Fruit fly (Drosophila melanogaster) whole organism, embryonic: ENCODE data around the gene CG11811.

Source experiments
- Ada2b ChIP-seq: fragments of 200-800 bp; sonication (Bioruptor generic); IDR thresholded peaks from 2 replicates; pipeline ENCODE4 v1.3.6; 2022; ENCODE audit warnings: missing biosample characterization, missing genetic modification characterization
- Atf3 ChIP-seq: fragments of 200-800 bp; sonication (Bioruptor generic); optimal IDR thresholded peaks from 3 replicates; lab custom pipeline; 2016; ENCODE audit warnings: missing biosample characterization, missing genetic modification characterization
- Blimp-1 ChIP-seq: fragments of 200-800 bp; sonication (Bioruptor generic); optimal IDR thresholded peaks from 3 replicates; lab custom pipeline; 2018; ENCODE audit warnings: missing biosample characterization, missing genetic modification characterization, mild to moderate bottlenecking, moderate library complexity, missing genetic modification reagents
- CG11247 ChIP-seq: fragments of 200-800 bp; sonication (Bioruptor generic); IDR thresholded peaks from 2 replicates; pipeline ENCODE4 v1.3.6; 2022; ENCODE audit warnings: missing biosample characterization, missing genetic modification characterization
- CG1233 ChIP-seq: fragments of 200-800 bp; sonication (Bioruptor generic); optimal IDR thresholded peaks from 4 replicates; lab custom pipeline; 2018; ENCODE audit warnings: missing biosample characterization, mild to moderate bottlenecking, missing genetic modification characterization
- CG13624 ChIP-seq: fragments of 200-800 bp; sonication (Bioruptor generic); optimal IDR thresholded peaks from 2 replicates; lab custom pipeline; 2016; ENCODE audit warnings: missing biosample characterization, missing genetic modification characterization
- CG14014 ChIP-seq: fragments of 200-800 bp; sonication (Bioruptor generic); IDR thresholded peaks from 2 replicates; pipeline ENCODE4 v1.3.6; 2022; ENCODE audit warnings: missing biosample characterization, missing genetic modification characterization
- CG15514 ChIP-seq: fragments of 200-800 bp; sonication (Bioruptor generic); optimal IDR thresholded peaks from 3 replicates; lab custom pipeline; 2017; ENCODE audit warnings: missing biosample characterization, missing genetic modification characterization, mild to moderate bottlenecking, moderate library complexity, missing genetic modification reagents
- CG1602 ChIP-seq: fragments of 200-800 bp; sonication (Bioruptor generic); optimal IDR thresholded peaks from 3 replicates; lab custom pipeline; 2016; ENCODE audit warnings: missing biosample characterization, missing genetic modification characterization
- CG18476 ChIP-seq: fragments of 200-800 bp; sonication (Bioruptor generic); optimal IDR thresholded peaks from 2 replicates; lab custom pipeline; 2016; ENCODE audit warnings: missing biosample characterization, mild to moderate bottlenecking, missing genetic modification characterization
- CG2199 ChIP-seq: fragments of 200-800 bp; sonication (Bioruptor generic); IDR thresholded peaks from 3 replicates; pipeline ENCODE4 v1.3.6; 2022; ENCODE audit warnings: missing biosample characterization, missing genetic modification characterization
- CG4730 ChIP-seq: fragments of 200-800 bp; sonication (Bioruptor generic); IDR thresholded peaks from 2 replicates; pipeline ENCODE4 v1.3.6; 2022; ENCODE audit warnings: missing biosample characterization, missing genetic modification characterization
- CG5245 ChIP-seq: fragments of 200-800 bp; sonication (Bioruptor generic); optimal IDR thresholded peaks from 3 replicates; lab custom pipeline; 2016; ENCODE audit warnings: missing biosample characterization, missing genetic modification characterization
- CG7745 ChIP-seq: fragments of 200-800 bp; sonication (Bioruptor generic); optimal IDR thresholded peaks from 2 replicates; lab custom pipeline; 2018; ENCODE audit warnings: missing biosample characterization, mild to moderate bottlenecking, missing genetic modification characterization, moderate library complexity
- D19A ChIP-seq: fragments of 200-800 bp; optimal IDR thresholded peaks from 3 replicates; lab custom pipeline; 2019; ENCODE audit warnings: missing biosample characterization, mild to moderate bottlenecking, missing genetic modification characterization, moderate library complexity
- Jarid2 ChIP-seq: fragments of 200-800 bp; sonication (Bioruptor generic); optimal IDR thresholded peaks from 3 replicates; lab custom pipeline; 2017; ENCODE audit warnings: mild to moderate bottlenecking, missing biosample characterization, missing genetic modification reagents, missing genetic modification characterization
- MBD-R2 ChIP-seq: fragments of 200-800 bp; sonication (Bioruptor generic); IDR thresholded peaks from 2 replicates; pipeline ENCODE4 v1.3.6; 2022; ENCODE audit warnings: missing biosample characterization, missing genetic modification characterization
- Max ChIP-seq: fragments of 200-800 bp; sonication (Bioruptor generic); optimal IDR thresholded peaks from 2 replicates; lab custom pipeline; 2016; ENCODE audit warnings: missing biosample characterization, mild to moderate bottlenecking, missing genetic modification characterization
- Myb ChIP-seq: fragments of 200-800 bp; sonication (Bioruptor generic); optimal IDR thresholded peaks from 2 replicates; lab custom pipeline; 2016; ENCODE audit warnings: missing biosample characterization, missing genetic modification characterization
- NC2β ChIP-seq: fragments of 200-800 bp; sonication (Bioruptor generic); optimal IDR thresholded peaks from 2 replicates; lab custom pipeline; 2016; ENCODE audit warnings: missing biosample characterization, missing genetic modification characterization
- NK7.1 ChIP-seq: fragments of 200-800 bp; sonication (Bioruptor generic); optimal IDR thresholded peaks from 3 replicates; lab custom pipeline; 2016; ENCODE audit warnings: missing biosample characterization, missing genetic modification characterization
- Nf-YC ChIP-seq: fragments of 200-800 bp; optimal IDR thresholded peaks from 3 replicates; lab custom pipeline; 2019; ENCODE audit warnings: missing biosample characterization, mild to moderate bottlenecking, missing genetic modification characterization, moderate library complexity
- Oli ChIP-seq: fragments of 200-800 bp; sonication (Bioruptor generic); optimal IDR thresholded peaks from 2 replicates; lab custom pipeline; 2018; ENCODE audit warnings: missing biosample characterization, mild to moderate bottlenecking, missing genetic modification characterization, moderate library complexity
- Side ChIP-seq: fragments of 200-800 bp; sonication (Bioruptor generic); optimal IDR thresholded peaks from 2 replicates; lab custom pipeline; 2016; ENCODE audit warnings: missing biosample characterization, missing genetic modification characterization
- Trl ChIP-seq, 3 experiments: fragments of >200 bp in 2 of 3; fragments of 200-800 bp in 1 of 3; sonication (Bioruptor generic) in 1 of 3; optimal IDR thresholded peaks; 2 replicates in 1 of 3; 3 replicates in 2 of 3; lab custom pipeline; 2016 to 2017; ENCODE audit warnings: missing biosample characterization in 1 of 3, missing genetic modification characterization in 1 of 3
- Xbp1 ChIP-seq: fragments of 200-800 bp; sonication (Bioruptor generic); optimal IDR thresholded peaks from 3 replicates; lab custom pipeline; 2016; ENCODE audit warnings: missing biosample characterization, mild to moderate bottlenecking, missing genetic modification characterization
- ab ChIP-seq: fragments of 200-800 bp; sonication (Bioruptor generic); optimal IDR thresholded peaks from 2 replicates; lab custom pipeline; 2016; ENCODE audit warnings: missing biosample characterization, missing genetic modification characterization
- ac ChIP-seq: fragments of 200-800 bp; sonication (Bioruptor generic); optimal IDR thresholded peaks from 3 replicates; lab custom pipeline; 2017; ENCODE audit warnings: missing biosample characterization, mild to moderate bottlenecking, missing genetic modification characterization
- ato ChIP-seq: fragments of 200-800 bp; sonication (Bioruptor generic); IDR thresholded peaks from 2 replicates; pipeline ENCODE4 v1.3.6; 2022; ENCODE audit warnings: missing biosample characterization, missing genetic modification characterization; ENCODE audit not compliant: partially characterized antibody
- bowl ChIP-seq: fragments of 200-800 bp; sonication (Bioruptor generic); IDR thresholded peaks from 2 replicates; pipeline ENCODE4 v1.3.6; 2022; ENCODE audit warnings: missing biosample characterization, missing genetic modification characterization
- cwo ChIP-seq: fragments of 200-800 bp; sonication (Bioruptor generic); optimal IDR thresholded peaks from 3 replicates; lab custom pipeline; 2017; ENCODE audit warnings: missing biosample characterization, missing genetic modification characterization, mild to moderate bottlenecking, moderate library complexity, missing genetic modification reagents
- dpn ChIP-seq, 2 experiments: fragments of 200-800 bp; sonication (Bioruptor generic); optimal IDR thresholded peaks; 3 replicates each; lab custom pipeline; 2016; ENCODE audit warnings: missing biosample characterization in 2 of 2, missing genetic modification characterization in 2 of 2
- ems ChIP-seq: fragments of 200-800 bp; sonication (Bioruptor generic); optimal IDR thresholded peaks from 3 replicates; lab custom pipeline; 2016; ENCODE audit warnings: missing biosample characterization, missing genetic modification characterization
- eyg ChIP-seq: fragments of 200-800 bp; sonication (Bioruptor generic); optimal IDR thresholded peaks from 3 replicates; lab custom pipeline; 2016; ENCODE audit warnings: missing biosample characterization, missing genetic modification characterization
- gce ChIP-seq: fragments of 200-800 bp; sonication (Bioruptor generic); IDR thresholded peaks from 3 replicates; pipeline ENCODE4 v1.3.6; 2022; ENCODE audit warnings: missing biosample characterization, missing genetic modification characterization
- gro ChIP-seq: fragments of 200-800 bp; sonication (Bioruptor generic); optimal IDR thresholded peaks from 2 replicates; lab custom pipeline; 2016; ENCODE audit warnings: missing biosample characterization, missing genetic modification characterization
- insv ChIP-seq, 2 experiments: fragments of 200-800 bp; sonication (Bioruptor generic); optimal IDR thresholded peaks; 3 replicates each; lab custom pipeline; 2016 to 2018; ENCODE audit warnings: missing biosample characterization in 2 of 2, missing genetic modification characterization in 2 of 2
- jumu ChIP-seq: fragments of 200-800 bp; sonication (Bioruptor generic); optimal IDR thresholded peaks from 3 replicates; lab custom pipeline; 2016; ENCODE audit warnings: missing biosample characterization, missing genetic modification characterization
- lilli ChIP-seq: fragments of 200-800 bp; sonication (Bioruptor generic); optimal IDR thresholded peaks from 3 replicates; lab custom pipeline; 2016; ENCODE audit warnings: missing biosample characterization, missing genetic modification characterization
- lola ChIP-seq, 3 experiments: fragments of >200 bp in 2 of 3; fragments of 200-800 bp in 1 of 3; sonication (Bioruptor generic) in 1 of 3; optimal IDR thresholded peaks; 2 replicates each; lab custom pipeline; 2017 to 2019; ENCODE audit warnings: missing biosample characterization in 3 of 3, missing genetic modification characterization in 3 of 3, mild to moderate bottlenecking in 1 of 3, moderate library complexity in 1 of 3
- luna ChIP-seq: fragments of 200-800 bp; sonication (Bioruptor generic); optimal IDR thresholded peaks from 2 replicates; lab custom pipeline; 2016; ENCODE audit warnings: missing biosample characterization, missing genetic modification characterization
- mam ChIP-seq: fragments of 200-800 bp; sonication (Bioruptor generic); optimal IDR thresholded peaks from 3 replicates; lab custom pipeline; 2016; ENCODE audit warnings: missing biosample characterization, missing genetic modification characterization
- onecut ChIP-seq: fragments of 200-800 bp; sonication (Bioruptor generic); IDR thresholded peaks from 2 replicates; pipeline ENCODE4 v1.3.6; 2022; ENCODE audit warnings: missing biosample characterization, missing genetic modification characterization
- otp ChIP-seq: fragments of 200-800 bp; sonication (Bioruptor generic); IDR thresholded peaks from 3 replicates; pipeline ENCODE4, ENCODE4 v1.3.6; 2022; ENCODE audit warnings: missing biosample characterization, missing genetic modification characterization
- pfk ChIP-seq: fragments of 200-800 bp; sonication (Bioruptor generic); optimal IDR thresholded peaks from 2 replicates; lab custom pipeline; 2018; ENCODE audit warnings: missing biosample characterization, mild to moderate bottlenecking, missing genetic modification characterization, moderate library complexity
- pita ChIP-seq: fragments of 200-800 bp; sonication (Bioruptor generic); optimal IDR thresholded peaks from 2 replicates; lab custom pipeline; 2017; ENCODE audit warnings: missing biosample characterization, mild to moderate bottlenecking, missing genetic modification characterization
- sisA ChIP-seq: fragments of 200-800 bp; sonication (Bioruptor generic); IDR thresholded peaks from 2 replicates; pipeline ENCODE4 v1.3.6; 2022; ENCODE audit warnings: missing biosample characterization, missing genetic modification characterization
- twi ChIP-seq: fragments of 200-800 bp; optimal IDR thresholded peaks from 2 replicates; lab custom pipeline; 2019; ENCODE audit warnings: missing biosample characterization, mild to moderate bottlenecking, missing genetic modification characterization, moderate library complexity
- wek ChIP-seq: fragments of 200-800 bp; sonication (Bioruptor generic); optimal IDR thresholded peaks from 3 replicates; lab custom pipeline; 2018; ENCODE audit warnings: missing biosample characterization, mild to moderate bottlenecking, missing genetic modification characterization, moderate library complexity

The CG11811 gene

dm6 chr3L:10656451-10657198 is 34.2 kb upstream of the CG11811 start (continued):
- peak; percentile 73 for TF ChIP-seq Blimp-1
- peak; percentile 23 for TF ChIP-seq CG5245 (GFP tag; lab: Kevin White, UChicago)
- TF ChIP-seq eyg = peak; percentile 53
- TF ChIP-seq Max = peak; percentile 10
- no peak for TF ChIP-seq gce (GFP tag; lab: Robert Waterston, UW)
- TF ChIP-seq NK7.1 (GFP tag; lab: Kevin White, UChicago) = peak; percentile 70
- TF ChIP-seq sisA (GFP tag; lab: Robert Waterston, UW) = no peak
- peak; percentile 58 for TF ChIP-seq cwo
- TF ChIP-seq pita (GFP tag; lab: Kevin White, UChicago) = no peak
- TF ChIP-seq CG2199 (GFP tag; lab: Robert Waterston, UW) = no peak
- no peak for TF ChIP-seq CG11247 (GFP tag; lab: Robert Waterston, UW)
- TF ChIP-seq ems (GFP tag; lab: Kevin White, UChicago) = peak; percentile 50
- no peak for TF ChIP-seq luna (GFP tag; lab: Kevin White, UChicago)
- peak; percentile 67 for TF ChIP-seq Side (GFP tag; lab: Kevin White, UChicago)
- no peak for TF ChIP-seq CG7745 (tag; lab: Kevin White, UChicago)
- TF ChIP-seq wek = peak; percentile 77
- TF ChIP-seq CG15514 (GFP tag; lab: Kevin White, UChicago) = peak; percentile 61
- no peak for TF ChIP-seq ato (GFP tag; lab: Robert Waterston, UW)
- TF ChIP-seq dpn (GFP tag; optimal IDR thresholded peaks at IDR 0.05; lab: Kevin White, UChicago) = peak; percentile 32 to 62
- TF ChIP-seq Atf3 (GFP tag; lab: Kevin White, UChicago) = peak; percentile 48
- TF ChIP-seq Xbp1 (GFP tag; lab: Kevin White, UChicago) = peak; percentile 4
- no peak for TF ChIP-seq insv (GFP tag; optimal IDR thresholded peaks at IDR 0.05; lab: Kevin White, UChicago)
- peak; percentile 28; the same call in 1 of the 2 replicates for TF ChIP-seq Ada2b (GFP tag; lab: Robert Waterston, UW)
- peak; percentile 7 for TF ChIP-seq Nf-YC (tag; lab: Kevin White, UChicago)
- peak; percentile 83 for TF ChIP-seq CG1233 (GFP tag; lab: Kevin White, UChicago)
- no peak for TF ChIP-seq ab (GFP tag; lab: Kevin White, UChicago)
- TF ChIP-seq Myb (GFP tag; lab: Kevin White, UChicago) = peak; percentile 16
- peak; percentile 36 for TF ChIP-seq gro (GFP tag; lab: Kevin White, UChicago)
- peak; percentile 46 for TF ChIP-seq ac (GFP tag; lab: Kevin White, UChicago)
- TF ChIP-seq lilli (GFP tag; lab: Kevin White, UChicago) = peak; percentile 34
- TF ChIP-seq CG4730 = no peak
- peak; percentile 78; the same call in 1 of the 2 replicates for TF ChIP-seq CG14014 (GFP tag; lab: Robert Waterston, UW)
- no peak for TF ChIP-seq bowl (GFP tag; lab: Robert Waterston, UW)
- TF ChIP-seq D19A = peak; percentile 34
- peak in 1 of 3 experiments; percentile 4 for TF ChIP-seq lola (GFP tag; optimal IDR thresholded peaks at IDR 0.05; lab: Kevin White, UChicago)
- TF ChIP-seq Oli = peak; percentile 44
- TF ChIP-seq CG13624 = peak; percentile 2
- peak; percentile 54; the same call in 1 of the 3 replicates for TF ChIP-seq otp (GFP tag; lab: Robert Waterston, UW)
- peak; percentile 59 for TF ChIP-seq Jarid2
- TF ChIP-seq pfk (GFP tag; lab: Kevin White, UChicago) = no peak
- peak; percentile 13; the same call in 1 of the 2 replicates for TF ChIP-seq MBD-R2 (GFP tag; lab: Robert Waterston, UW)
- no peak for TF ChIP-seq jumu (GFP tag; lab: Kevin White, UChicago)
- TF ChIP-seq NC2β (GFP tag; lab: Kevin White, UChicago) = peak; percentile 61
- TF ChIP-seq CG18476 (GFP tag; lab: Kevin White, UChicago) = peak; percentile 37
- TF ChIP-seq CG1602 (GFP tag; lab: Kevin White, UChicago) = peak; percentile 33
- no peak for TF ChIP-seq Trl (optimal IDR thresholded peaks at IDR 0.05; lab: Kevin White, UChicago)
- TF ChIP-seq Trl (GFP tag; optimal IDR thresholded peaks at IDR 0.05; lab: Kevin White, UChicago) = peak; percentile 77
- TF ChIP-seq onecut = peak; percentile 67
- TF ChIP-seq mam (GFP tag; lab: Kevin White, UChicago) = peak; percentile 38
- peak; percentile 97 for TF ChIP-seq twi (tag; lab: Kevin White, UChicago)
